Worm (Caenorhabditis elegans) whole organism, L4 larva: Measurements from ENCODE around the gene cdh-7.

Source experiments
- D1046.2 ChIP-seq: fragments of 200-800 bp; sonication (Bioruptor generic); IDR thresholded peaks from 2 replicates; pipeline ENCODE4 v1.3.6; 2022; ENCODE audit warnings: missing genetic modification characterization, missing compliant biosample characterization
- R02D3.7 ChIP-seq: fragments of 150-350 bp; sonication (generic microtip); optimal IDR thresholded peaks from 3 replicates; lab custom pipeline; 2014; ENCODE audit warnings: missing biosample characterization, missing genetic modification characterization
- Y48G9A.11 ChIP-seq: fragments of 200-800 bp; sonication (Bioruptor generic); IDR thresholded peaks from 2 replicates; pipeline ENCODE4 v1.3.6; 2022; ENCODE audit warnings: missing genetic modification reagents, missing genetic modification characterization, missing compliant biosample characterization
- Y5F2A.4 ChIP-seq: fragments of 200-800 bp; sonication (Bioruptor generic); optimal IDR thresholded peaks from 2 replicates; lab custom pipeline; 2018; ENCODE audit warnings: mild to moderate bottlenecking, missing genetic modification characterization, missing compliant biosample characterization
- Y75B8A.6 ChIP-seq: fragments of 200-800 bp; sonication (Bioruptor generic); IDR thresholded peaks from 2 replicates; pipeline ENCODE4 v1.3.6; 2022; ENCODE audit warnings: missing genetic modification reagents, missing genetic modification characterization, missing compliant biosample characterization
- ama-1 ChIP-seq: fragments of 150-350 bp; optimal IDR thresholded peaks from 2 replicates; lab custom pipeline; 2014; ENCODE audit warnings: inconsistent platforms, mixed read lengths
- arid-1 ChIP-seq: fragments of 200-800 bp; sonication (Bioruptor generic); conservative IDR thresholded peaks from 2 replicates; pipeline ENCODE4 v1.3.6; 2022; ENCODE audit warnings: missing genetic modification reagents, missing genetic modification characterization, missing compliant biosample characterization
- ceh-62 ChIP-seq: sonication (generic microtip); optimal IDR thresholded peaks from 2 replicates; lab custom pipeline; 2017; ENCODE audit warnings: missing biosample characterization, missing genetic modification characterization
- ces-1 ChIP-seq: fragments of 150-350 bp; sonication (generic microtip); optimal IDR thresholded peaks from 4 replicates; lab custom pipeline; 2014; ENCODE audit warnings: missing biosample characterization, missing genetic modification reagents, missing genetic modification characterization
- cey-2 ChIP-seq: sonication (generic microtip); optimal IDR thresholded peaks from 3 replicates; lab custom pipeline; 2017; ENCODE audit warnings: missing genetic modification characterization, mild to moderate bottlenecking, missing compliant biosample characterization, antibody characterized with exemption, borderline replicate concordance; ENCODE audit not compliant: insufficient read depth
- daf-12 ChIP-seq: fragments of 150-350 bp; optimal IDR thresholded peaks from 2 replicates; lab custom pipeline; 2014; ENCODE audit warnings: missing biosample characterization, missing genetic modification reagents, missing genetic modification characterization
- daf-16 ChIP-seq, 3 experiments: sonication (generic microtip); optimal IDR thresholded peaks; 2 replicates each; lab custom pipeline; 2016 to 2017; ENCODE audit warnings: missing genetic modification characterization in 3 of 3, missing genetic modification reagents in 3 of 3, mild to moderate bottlenecking in 2 of 3, missing compliant biosample characterization in 2 of 3, missing biosample characterization in 1 of 3, moderate library complexity in 1 of 3
- dmd-6 ChIP-seq: fragments of 200-800 bp; sonication (Bioruptor generic); IDR thresholded peaks from 2 replicates; pipeline ENCODE4 v1.3.6; 2022; ENCODE audit warnings: missing genetic modification reagents, missing genetic modification characterization, missing compliant biosample characterization
- dmd-8 ChIP-seq: fragments of 200-800 bp; sonication (Bioruptor generic); IDR thresholded peaks from 2 replicates; pipeline ENCODE4 v1.3.6; 2022; ENCODE audit warnings: missing genetic modification characterization, missing compliant biosample characterization
- dve-1 ChIP-seq: sonication (generic microtip); optimal IDR thresholded peaks from 2 replicates; lab custom pipeline; 2017; ENCODE audit warnings: antibody characterized with exemption, mild to moderate bottlenecking, missing genetic modification characterization, missing compliant biosample characterization; ENCODE audit not compliant: insufficient read depth
- egl-27 ChIP-seq: sonication (generic microtip); optimal IDR thresholded peaks from 3 replicates; lab custom pipeline; 2017; ENCODE audit warnings: missing biosample characterization, missing genetic modification reagents, missing genetic modification characterization
- gei-8 ChIP-seq: fragments of 200-800 bp; sonication (Bioruptor generic); optimal IDR thresholded peaks from 2 replicates; lab custom pipeline; 2018; ENCODE audit warnings: mild to moderate bottlenecking, missing genetic modification characterization, missing compliant biosample characterization
- hlh-11 ChIP-seq: fragments of 200-800 bp; sonication (Bioruptor generic); optimal IDR thresholded peaks from 2 replicates; lab custom pipeline; 2018; ENCODE audit warnings: mild to moderate bottlenecking, missing genetic modification characterization, missing compliant biosample characterization
- hlh-30 ChIP-seq: sonication (generic microtip); optimal IDR thresholded peaks from 2 replicates; lab custom pipeline; 2017; ENCODE audit warnings: antibody characterized with exemption, mild to moderate bottlenecking, missing genetic modification characterization, missing compliant biosample characterization; ENCODE audit not compliant: insufficient read depth
- hmg-1.1 ChIP-seq: fragments of 200-800 bp; sonication (Bioruptor generic); IDR thresholded peaks from 2 replicates; pipeline ENCODE4 v1.3.6; 2022; ENCODE audit warnings: missing genetic modification reagents, missing genetic modification characterization, missing compliant biosample characterization
- lin-1 ChIP-seq: fragments of 200-800 bp; sonication (Bioruptor generic); IDR thresholded peaks from 2 replicates; pipeline ENCODE4 v1.3.6; 2022; ENCODE audit warnings: missing genetic modification reagents, missing genetic modification characterization, missing compliant biosample characterization
- lin-39 ChIP-seq: fragments of 150-350 bp; optimal IDR thresholded peaks from 2 replicates; lab custom pipeline; 2014; ENCODE audit warnings: missing biosample characterization, missing genetic modification reagents, missing genetic modification characterization
- lsy-2 ChIP-seq, 2 experiments: fragments of 150-350 bp in 1 of 2; sonication (generic microtip) in 1 of 2; optimal IDR thresholded peaks; 2 replicates each; lab custom pipeline; 2014 to 2017; ENCODE audit warnings: missing biosample characterization in 2 of 2, missing genetic modification characterization in 2 of 2
- mdl-1 ChIP-seq, 2 experiments: fragments of 150-350 bp in 1 of 2; sonication (generic microtip) in 1 of 2; optimal IDR thresholded peaks; 2 replicates each; lab custom pipeline; 2014 to 2017; ENCODE audit warnings: missing biosample characterization in 2 of 2, missing genetic modification characterization in 2 of 2
- mxl-3 ChIP-seq: fragments of 200-800 bp; sonication (Bioruptor generic); optimal IDR thresholded peaks from 2 replicates; lab custom pipeline; 2018; ENCODE audit warnings: mild to moderate bottlenecking, missing genetic modification characterization, missing compliant biosample characterization
- nhr-10 ChIP-seq: fragments of 150-350 bp; optimal IDR thresholded peaks from 2 replicates; lab custom pipeline; 2014; ENCODE audit warnings: missing biosample characterization, missing genetic modification characterization
- nhr-28 ChIP-seq: fragments of 150-350 bp; optimal IDR thresholded peaks from 2 replicates; lab custom pipeline; 2014; ENCODE audit warnings: missing biosample characterization, missing genetic modification characterization
- nhr-48 ChIP-seq: sonication (generic microtip); optimal IDR thresholded peaks from 2 replicates; lab custom pipeline; 2016; ENCODE audit warnings: mild to moderate bottlenecking, missing genetic modification characterization, missing compliant biosample characterization
- nhr-6 ChIP-seq: fragments of 150-350 bp; optimal IDR thresholded peaks from 2 replicates; lab custom pipeline; 2014; ENCODE audit warnings: missing biosample characterization, missing genetic modification characterization
- php-3 ChIP-seq: fragments of 200-800 bp; sonication (Bioruptor generic); IDR thresholded peaks from 2 replicates; pipeline ENCODE4 v1.3.6; 2022; ENCODE audit warnings: missing genetic modification reagents, missing genetic modification characterization, missing compliant biosample characterization
- rbr-2 ChIP-seq: sonication (generic microtip); optimal IDR thresholded peaks from 2 replicates; lab custom pipeline; 2016; ENCODE audit warnings: missing genotype, missing genetic modification characterization, missing compliant biosample characterization
- skn-1 ChIP-seq: fragments of 150-350 bp; optimal IDR thresholded peaks from 2 replicates; lab custom pipeline; 2014; ENCODE audit warnings: missing biosample characterization, missing genetic modification characterization
- spr-1 ChIP-seq: sonication (generic microtip); optimal IDR thresholded peaks from 2 replicates; lab custom pipeline; 2016; ENCODE audit warnings: mild to moderate bottlenecking, missing genetic modification characterization, missing compliant biosample characterization
- unc-62 ChIP-seq, 3 experiments: fragments of 150-350 bp in 1 of 3; sonication (generic microtip); optimal IDR thresholded peaks in 2 of 3; peaks in 1 of 3; 1 replicate in 1 of 3; 2 replicates in 2 of 3; lab custom pipeline; 2014 to 2017; ENCODE audit warnings: missing biosample characterization in 3 of 3, missing genetic modification characterization in 3 of 3, missing genetic modification reagents in 3 of 3, missing genotype in 1 of 3
- zip-2 ChIP-seq: fragments of 150-350 bp; optimal IDR thresholded peaks from 2 replicates; lab custom pipeline; 2014; ENCODE audit warnings: missing biosample characterization, missing genetic modification characterization

cdh-7 gene

ce11 chrII:14822419-14822818, 20.6 kb upstream of the cdh-7 start (continued):
- peak; percentile 22 for TF ChIP-seq rbr-2 (tag; lab: Kevin White, UChicago)
- TF ChIP-seq dve-1 (tag; lab: Kevin White, UChicago), result peak; percentile 88
- TF ChIP-seq nhr-6 (tag; lab: Kevin White, UChicago), result peak; percentile 39
- TF ChIP-seq lsy-2 (tag; optimal IDR thresholded peaks at IDR 0.05; lab: Kevin White, UChicago), result peak in 1 of 2 experiments; percentile 59
- peak; percentile 82 for TF ChIP-seq mxl-3
- TF ChIP-seq spr-1 (tag; lab: Kevin White, UChicago), result peak; percentile 44
- peak; percentile 79 for TF ChIP-seq hlh-30
- peak; percentile 54; the same call in 1 of the 2 replicates for TF ChIP-seq hmg-1.1 (GFP tag; lab: Robert Waterston, UW)
- no peak for TF ChIP-seq egl-27 (tag; lab: Kevin White, UChicago)
- TF ChIP-seq php-3 (GFP tag; lab: Robert Waterston, UW), result 0 out of 2 replicates have a peak, but pooled peaks have one; percentile 21
- TF ChIP-seq lin-1, result peak; percentile 21; the same call in 1 of the 2 replicates
- TF ChIP-seq mdl-1 (tag; optimal IDR thresholded peaks at IDR 0.05; lab: Kevin White, UChicago), result peak in 1 of 2 experiments; percentile 59

DNA sequence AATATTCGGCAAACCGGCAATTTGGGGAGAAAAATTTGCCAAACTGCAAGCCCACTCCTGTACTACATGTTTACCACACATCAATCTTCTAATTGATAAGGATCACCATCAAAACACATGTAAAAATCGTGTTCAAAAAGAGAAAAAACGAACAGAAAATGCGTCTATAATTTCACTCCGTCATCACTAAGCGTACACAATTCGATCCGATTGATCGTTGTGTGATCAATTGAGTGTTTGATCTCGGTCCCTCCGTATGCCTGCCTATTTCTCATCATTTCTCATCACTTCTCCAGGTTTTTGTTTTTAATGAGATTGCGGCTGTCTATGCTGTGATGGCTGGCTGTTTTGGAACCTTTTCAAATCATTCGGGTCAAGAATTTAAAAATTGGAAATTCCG, 17.6 kb upstream of the cdh-7 start:
- TF ChIP-seq mdl-1 (tag; optimal IDR thresholded peaks at IDR 0.05; lab: Kevin White, UChicago) (peak in 1 of 2 experiments; percentile 36), ceh-62 (no peak), ama-1 (lab: Kevin White, UChicago) (no peak), R02D3.7 (tag; lab: Kevin White, UChicago) (no peak), mxl-3 (peak; percentile 55), dmd-6 (peak; percentile 51), dmd-8 (no peak), skn-1 (no peak), daf-12 (tag; lab: Kevin White, UChicago) (no peak), nhr-28 (tag; lab: Kevin White, UChicago) (peak; percentile 68), daf-16 (GFP tag; optimal IDR thresholded peaks at IDR 0.05; lab: Kevin White, UChicago) (no peak), daf-16 (tag; optimal IDR thresholded peaks at IDR 0.05; lab: Kevin White, UChicago) (no peak), zip-2 (tag; lab: Kevin White, UChicago) (no peak), hlh-11 (tag; lab: Kevin White, UChicago) (peak; percentile 45), cey-2 (tag; lab: Kevin White, UChicago) (no peak), nhr-48 (tag; lab: Kevin White, UChicago) (peak; percentile 38), nhr-10 (tag; lab: Kevin White, UChicago) (peak; percentile 6), dve-1 (tag; lab: Kevin White, UChicago) (no peak), Y5F2A.4 (no peak)

- TF ChIP-seq D1046.2 (GFP tag; lab: Robert Waterston, UW), result no peak
- no peak for TF ChIP-seq Y75B8A.6 (GFP tag; lab: Robert Waterston, UW)
- no peak for TF ChIP-seq ces-1 (GFP tag; lab: Kevin White, UChicago)
Measured at ce11 chrII:14832055-14832454, 11.0 kb upstream of the cdh-7 start.

- TF ChIP-seq skn-1 (no peak), lsy-2 (tag; optimal IDR thresholded peaks at IDR 0.05; lab: Kevin White, UChicago) (peak in 1 of 2 experiments; percentile 26), hlh-11 (tag; lab: Kevin White, UChicago) (peak; percentile 8), gei-8 (peak; percentile 19), hlh-30 (peak; percentile 56), arid-1 (no peak), cey-2 (tag; lab: Kevin White, UChicago) (peak; percentile 31), nhr-28 (tag; lab: Kevin White, UChicago) (peak; percentile 87), mdl-1 (tag; optimal IDR thresholded peaks at IDR 0.05; lab: Kevin White, UChicago) (peak in 1 of 2 experiments; percentile 56), nhr-48 (tag; lab: Kevin White, UChicago) (peak; percentile 70), dve-1 (tag; lab: Kevin White, UChicago) (peak; percentile 35), lin-39 (tag; lab: Kevin White, UChicago) (no peak), daf-16 (GFP tag; optimal IDR thresholded peaks at IDR 0.05; lab: Kevin White, UChicago) (no peak), daf-16 (tag; optimal IDR thresholded peaks at IDR 0.05; lab: Kevin White, UChicago) (peak; percentile 43), unc-62 (GFP tag; optimal IDR thresholded peaks at IDR 0.05 in 1 of 2; lab: Kevin White, UChicago) (peak in 1 of 2 experiments; percentile 11), unc-62 (tag; optimal IDR thresholded peaks at IDR 0.05; lab: Kevin White, UChicago) (no peak), mxl-3 (peak; percentile 97), dmd-6 (peak; percentile 82), Y48G9A.11 (GFP tag; lab: Robert Waterston, UW) (no peak)
Measured at ce11 chrII:14838596-14839215, 4.3 kb upstream of the cdh-7 start.
